Worm (Caenorhabditis elegans): ENCODE measurements around the gene nhr-124.
A peak's percentile ranks its signal among the peaks of the same experiment; 100 is the strongest.

ce11 chrV:3874102-3874744 lies 11.8 kb downstream of the nhr-124 start, which contains the start of gene nhr-158:
- TF ChIP-seq mdl-1 (tag; optimal IDR thresholded peaks at IDR 0.05) (no peak), fkh-8 (tag; optimal IDR thresholded peaks at IDR 0.05) (peak; percentile 90), egl-27 (tag; optimal IDR thresholded peaks at IDR 0.05) (no peak), lsy-2 (tag; optimal IDR thresholded peaks at IDR 0.05) (peak in 1 of 2 experiments; percentile 45), alr-1 (tag; optimal IDR thresholded peaks at IDR 0.05; ENCODE audit: borderline replicate concordance) (no peak), nhr-237 (tag; optimal IDR thresholded peaks at IDR 0.05) (no peak), ceh-82 (tag; optimal IDR thresholded peaks at IDR 0.05) (no peak), fkh-10 (GFP tag; optimal IDR thresholded peaks at IDR 0.05) (no peak), swsn-7 (tag; optimal IDR thresholded peaks at IDR 0.05) (peak; percentile 18), zag-1 (tag; optimal IDR thresholded peaks at IDR 0.05) (no peak), unc-86 (tag; optimal IDR thresholded peaks at IDR 0.05) (no peak), unc-62 (GFP tag; optimal IDR thresholded peaks at IDR 0.05) (no peak), nhr-12 (tag; optimal IDR thresholded peaks at IDR 0.05) (no peak), pag-3 (tag; optimal IDR thresholded peaks at IDR 0.05; ENCODE audit: borderline replicate concordance, insufficient read depth) (no peak)
